Fruit fly (Drosophila melanogaster) whole organism, embryonic: Measurements from ENCODE around the gene nonA.
A peak's percentile ranks its signal among the peaks of the same experiment; 100 is the strongest.

Experiments
- Aef1 ChIP-seq: fragments of 200-800 bp; sonication (Bioruptor generic); IDR thresholded peaks from 3 replicates; pipeline ENCODE4 v1.3.6; 2022; ENCODE audit warnings: missing biosample characterization, missing genetic modification characterization
- Asciz ChIP-seq: fragments of 200-800 bp; sonication (Bioruptor generic); optimal IDR thresholded peaks from 2 replicates; lab custom pipeline; 2017; ENCODE audit warnings: missing biosample characterization, mild to moderate bottlenecking, missing genetic modification characterization, missing genetic modification reagents
- Bgb ChIP-seq: fragments of 200-800 bp; sonication (Bioruptor generic); IDR thresholded peaks from 2 replicates; pipeline ENCODE4 v1.3.6; 2022; ENCODE audit warnings: missing biosample characterization, missing genetic modification characterization; ENCODE audit not compliant: partially characterized antibody
- CG10267 ChIP-seq: fragments of 200-800 bp; sonication (Bioruptor generic); optimal IDR thresholded peaks from 2 replicates; lab custom pipeline; 2018; ENCODE audit warnings: missing biosample characterization, mild to moderate bottlenecking, missing genetic modification characterization, moderate library complexity
- CG10543 ChIP-seq: fragments of 200-800 bp; sonication (Bioruptor generic); optimal IDR thresholded peaks from 3 replicates; lab custom pipeline; 2017; ENCODE audit warnings: missing biosample characterization, mild to moderate bottlenecking, missing genetic modification characterization, moderate library complexity
- CG10565 ChIP-seq: fragments of 200-800 bp; sonication (Bioruptor generic); optimal IDR thresholded peaks from 3 replicates; lab custom pipeline; 2016; ENCODE audit warnings: missing biosample characterization, mild to moderate bottlenecking, missing genetic modification characterization
- CG11696 ChIP-seq: fragments of 200-800 bp; sonication (Bioruptor generic); IDR thresholded peaks from 2 replicates; pipeline ENCODE4 v1.3.6; 2022; ENCODE audit warnings: missing biosample characterization, missing genetic modification characterization
- CG12071 ChIP-seq: fragments of 200-800 bp; sonication (Bioruptor generic); optimal IDR thresholded peaks from 3 replicates; lab custom pipeline; 2018; ENCODE audit warnings: missing biosample characterization, mild to moderate bottlenecking, missing genetic modification characterization
- CG13894 ChIP-seq: fragments of 200-800 bp; sonication (Bioruptor generic); optimal IDR thresholded peaks from 3 replicates; lab custom pipeline; 2018; ENCODE audit warnings: missing biosample characterization, mild to moderate bottlenecking, missing genetic modification characterization, moderate library complexity
- CG15479 ChIP-seq: fragments of 200-800 bp; sonication (Bioruptor generic); optimal IDR thresholded peaks from 3 replicates; lab custom pipeline; 2019; ENCODE audit warnings: missing biosample characterization, mild to moderate bottlenecking, missing genetic modification characterization, moderate library complexity
- CG15514 ChIP-seq: fragments of 200-800 bp; sonication (Bioruptor generic); optimal IDR thresholded peaks from 3 replicates; lab custom pipeline; 2017; ENCODE audit warnings: missing biosample characterization, missing genetic modification characterization, mild to moderate bottlenecking, moderate library complexity, missing genetic modification reagents
- CG17829 ChIP-seq: fragments of 200-800 bp; optimal IDR thresholded peaks from 2 replicates; lab custom pipeline; 2019; ENCODE audit warnings: missing biosample characterization, mild to moderate bottlenecking, missing genetic modification characterization, moderate library complexity
- CG2712 ChIP-seq: fragments of 200-800 bp; optimal IDR thresholded peaks from 3 replicates; lab custom pipeline; 2019; ENCODE audit warnings: missing biosample characterization, mild to moderate bottlenecking, missing genetic modification characterization, moderate library complexity
- CG30020 ChIP-seq: fragments of 200-800 bp; optimal IDR thresholded peaks from 2 replicates; lab custom pipeline; 2019; ENCODE audit warnings: missing biosample characterization, mild to moderate bottlenecking, missing genetic modification characterization, moderate library complexity
- CG31365 ChIP-seq: fragments of 200-800 bp; sonication (Bioruptor generic); optimal IDR thresholded peaks from 2 replicates; lab custom pipeline; 2018; ENCODE audit warnings: missing biosample characterization, mild to moderate bottlenecking, missing genetic modification characterization
- CG32532 ChIP-seq: fragments of 200-800 bp; sonication (Bioruptor generic); IDR thresholded peaks from 2 replicates; pipeline ENCODE4 v1.3.6; 2022; ENCODE audit warnings: missing biosample characterization, missing genetic modification characterization
- CG34224 ChIP-seq: fragments of 200-800 bp; sonication (Bioruptor generic); IDR thresholded peaks from 3 replicates; pipeline ENCODE4 v1.3.6; 2022; ENCODE audit warnings: missing biosample characterization, missing genetic modification characterization; ENCODE audit not compliant: partially characterized antibody
- CG34376 ChIP-seq: fragments of 200-800 bp; sonication (Bioruptor generic); optimal IDR thresholded peaks from 2 replicates; lab custom pipeline; 2018; ENCODE audit warnings: missing biosample characterization, mild to moderate bottlenecking, missing genetic modification characterization
- CG3847 ChIP-seq: fragments of 200-800 bp; sonication (Bioruptor generic); IDR thresholded peaks from 2 replicates; pipeline ENCODE4 v1.3.6; 2022; ENCODE audit warnings: missing biosample characterization, missing genetic modification characterization
- CG4820 ChIP-seq: fragments of 200-800 bp; sonication (Bioruptor generic); optimal IDR thresholded peaks from 3 replicates; lab custom pipeline; 2016; ENCODE audit warnings: missing biosample characterization, missing genetic modification characterization
- CG7928 ChIP-seq: fragments of 200-800 bp; sonication (Bioruptor generic); optimal IDR thresholded peaks from 2 replicates; lab custom pipeline; 2017; ENCODE audit warnings: missing biosample characterization, mild to moderate bottlenecking, missing genetic modification characterization
- CTCF ChIP-seq: fragments of 200-800 bp; sonication (Bioruptor generic); optimal IDR thresholded peaks from 2 replicates; lab custom pipeline; 2017; ENCODE audit warnings: missing biosample characterization, mild to moderate bottlenecking, missing genetic modification characterization, moderate library complexity
- HHEX ChIP-seq: fragments of 200-800 bp; sonication (Bioruptor generic); optimal IDR thresholded peaks from 3 replicates; lab custom pipeline; 2017; ENCODE audit warnings: missing biosample characterization, mild to moderate bottlenecking, missing genetic modification characterization, missing genetic modification reagents
- Hand ChIP-seq: fragments of 200-800 bp; sonication (Bioruptor generic); optimal IDR thresholded peaks from 2 replicates; lab custom pipeline; 2017; ENCODE audit warnings: mild to moderate bottlenecking, missing biosample characterization, missing genetic modification reagents, missing genetic modification characterization
- MTF-1 ChIP-seq: fragments of 200-800 bp; sonication (Bioruptor generic); optimal IDR thresholded peaks from 2 replicates; lab custom pipeline; 2018; ENCODE audit warnings: missing biosample characterization, mild to moderate bottlenecking, missing genetic modification characterization, borderline replicate concordance
- Med ChIP-seq: fragments of 200-800 bp; sonication (Bioruptor generic); peaks from one replicate; lab custom pipeline; 2016; ENCODE audit warnings: missing biosample characterization, missing genetic modification characterization, mild to moderate bottlenecking, inconsistent platforms, moderate library complexity
- bbx ChIP-seq: fragments of 200-800 bp; sonication (Bioruptor generic); IDR thresholded peaks from 2 replicates; pipeline ENCODE4 v1.3.6; 2022; ENCODE audit warnings: missing biosample characterization, missing genetic modification characterization; ENCODE audit not compliant: partially characterized antibody
- br ChIP-seq: fragments of >200 bp; optimal IDR thresholded peaks from 2 replicates; lab custom pipeline; 2017
- cad ChIP-seq: fragments of >200 bp; optimal IDR thresholded peaks from 2 replicates; lab custom pipeline; 2017; ENCODE audit warnings: missing biosample characterization, missing genetic modification characterization
- chinmo ChIP-seq: fragments of 200-800 bp; sonication (Bioruptor generic); IDR thresholded peaks from 4 replicates; pipeline ENCODE4 v1.3.6; 2022; ENCODE audit warnings: missing biosample characterization, missing genetic modification characterization; ENCODE audit not compliant: partially characterized antibody
- ems ChIP-seq: fragments of 200-800 bp; sonication (Bioruptor generic); optimal IDR thresholded peaks from 3 replicates; lab custom pipeline; 2016; ENCODE audit warnings: missing biosample characterization, missing genetic modification characterization
- lilli ChIP-seq: fragments of 200-800 bp; sonication (Bioruptor generic); optimal IDR thresholded peaks from 3 replicates; lab custom pipeline; 2016; ENCODE audit warnings: missing biosample characterization, missing genetic modification characterization
- pan ChIP-seq, 4 experiments: fragments of >200 bp in 3 of 4; fragments of 200-800 bp in 1 of 4; sonication (Bioruptor generic) in 1 of 4; optimal IDR thresholded peaks in 3 of 4; IDR thresholded peaks in 1 of 4; 2 replicates each; pipeline versions ENCODE4 v1.3.6 to Lab custom; 2017 to 2022; ENCODE audit warnings: missing biosample characterization in 2 of 4, missing genetic modification characterization in 2 of 4, mixed read lengths in 1 of 4
- pfk ChIP-seq: fragments of 200-800 bp; sonication (Bioruptor generic); optimal IDR thresholded peaks from 2 replicates; lab custom pipeline; 2018; ENCODE audit warnings: missing biosample characterization, mild to moderate bottlenecking, missing genetic modification characterization, moderate library complexity
- so ChIP-seq: fragments of 200-800 bp; sonication (Bioruptor generic); IDR thresholded peaks from 3 replicates; pipeline ENCODE4 v1.3.6; 2022; ENCODE audit warnings: missing biosample characterization, missing genetic modification characterization
- sob ChIP-seq: fragments of 200-800 bp; sonication (Bioruptor generic); IDR thresholded peaks from 2 replicates; pipeline ENCODE4 v1.3.6; 2022; ENCODE audit warnings: missing biosample characterization, missing genetic modification characterization
- sug ChIP-seq: fragments of 200-800 bp; optimal IDR thresholded peaks from 2 replicates; lab custom pipeline; 2019; ENCODE audit warnings: missing biosample characterization, mild to moderate bottlenecking, missing genetic modification characterization, moderate library complexity
- wdn ChIP-seq: fragments of 200-800 bp; sonication (Bioruptor generic); IDR thresholded peaks from 2 replicates; pipeline ENCODE4 v1.3.6; 2022; ENCODE audit warnings: missing biosample characterization, missing genetic modification characterization
- zf30C ChIP-seq: fragments of 200-800 bp; sonication (Bioruptor generic); optimal IDR thresholded peaks from 3 replicates; lab custom pipeline; 2018; ENCODE audit warnings: missing biosample characterization, mild to moderate bottlenecking, missing genetic modification characterization

nonA gene

dm6 chrX:16333434-16334141 lies 27.8 kb upstream of the nonA start, which contains the start of the genes CG9921 and Dsp1 (continued):
- TF ChIP-seq CG17829 (tag; lab: Kevin White, UChicago) (peak; percentile 1), CG12071 (GFP tag; lab: Kevin White, UChicago) (peak; percentile 30), CG15479 (peak; percentile 95), CTCF (no peak), MTF-1 (GFP tag; lab: Kevin White, UChicago) (peak; percentile 48), CG7928 (no peak), Asciz (GFP tag; lab: Kevin White, UChicago) (peak; percentile 18), CG34224 (GFP tag; lab: Robert Waterston, UW) (0 out of 3 replicates have a peak, but pooled peaks have one; percentile 47), CG2712 (tag; lab: Kevin White, UChicago) (no peak), CG15514 (GFP tag; lab: Kevin White, UChicago) (peak; percentile 72), Aef1 (peak; percentile 38; the same call in 2 of the 3 replicates), Bgb (peak; percentile 42; the same call in 1 of the 2 replicates), HHEX (GFP tag; lab: Kevin White, UChicago) (peak; percentile 4), zf30C (no peak), CG10543 (GFP tag; lab: Kevin White, UChicago) (peak; percentile 49), CG4820 (GFP tag; lab: Kevin White, UChicago) (no peak), CG11696 (GFP tag; lab: Robert Waterston, UW) (peak; percentile 32; the same call in 1 of the 2 replicates), pan (optimal IDR thresholded peaks at IDR 0.05; lab: Kevin White, UChicago) (no peak), pan (GFP tag; optimal IDR thresholded peaks at IDR 0.05 in 1 of 2, IDR thresholded peaks at IDR 0.05 in 1 of 2) (no peak), Hand (GFP tag; lab: Kevin White, UChicago) (peak; percentile 18), br (lab: Kevin White, UChicago) (no peak), ems (GFP tag; lab: Kevin White, UChicago) (no peak), cad (GFP tag; lab: Kevin White, UChicago) (peak; percentile 27), CG10565 (GFP tag; lab: Kevin White, UChicago) (no peak), sob (GFP tag; lab: Robert Waterston, UW) (0 out of 2 replicates have a peak, but pooled peaks have one; percentile 13), CG30020 (peak; percentile 22), CG13894 (tag; lab: Kevin White, UChicago) (peak; percentile 2), lilli (GFP tag; lab: Kevin White, UChicago) (peak; percentile 14), CG31365 (tag; lab: Kevin White, UChicago) (no peak), wdn (GFP tag; lab: Robert Waterston, UW) (peak; percentile 26; the same call in 1 of the 2 replicates), CG3847 (GFP tag; lab: Robert Waterston, UW) (0 out of 2 replicates have a peak, but pooled peaks have one; percentile 6), pfk (GFP tag; lab: Kevin White, UChicago) (peak; percentile 63), Med (GFP tag; lab: Kevin White, UChicago) (peak; percentile 81), CG32532 (GFP tag; lab: Robert Waterston, UW) (peak; percentile 25; the same call in 1 of the 2 replicates), bbx (GFP tag; lab: Robert Waterston, UW) (peak; percentile 56; the same call in 1 of the 2 replicates), sug (tag; lab: Kevin White, UChicago) (peak; percentile 26), so (GFP tag; lab: Robert Waterston, UW) (peak; percentile 15; the same call in 1 of the 3 replicates), CG34376 (GFP tag; lab: Kevin White, UChicago) (peak; percentile 61), chinmo (peak; percentile 95), CG10267 (tag; lab: Kevin White, UChicago) (no peak)
- TF ChIP-seq, all 482 proteins: peak for 81
